Worm (Caenorhabditis elegans) whole organism, L4 larva: ENCODE measurements around the gene T07A9.15.

Source experiments
- F37D6.2 ChIP-seq: sonication (generic microtip); optimal IDR thresholded peaks from 2 replicates; lab custom pipeline; 2016; ENCODE audit warnings: mild to moderate bottlenecking, missing genetic modification characterization, missing compliant biosample characterization
- F44E2.7 ChIP-seq: fragments of 200-800 bp; sonication (Bioruptor generic); IDR thresholded peaks from 2 replicates; pipeline ENCODE4 v2.1.2; 2022; ENCODE audit warnings: missing genetic modification characterization, missing compliant biosample characterization
- Y105C5A.15 ChIP-seq: fragments of 200-800 bp; sonication (Bioruptor generic); IDR thresholded peaks from 2 replicates; pipeline ENCODE4 v1.3.6; 2022; ENCODE audit warnings: missing genetic modification characterization, missing compliant biosample characterization
- Y48G9A.11 ChIP-seq: fragments of 200-800 bp; sonication (Bioruptor generic); IDR thresholded peaks from 2 replicates; pipeline ENCODE4 v1.3.6; 2022; ENCODE audit warnings: missing genetic modification reagents, missing genetic modification characterization, missing compliant biosample characterization
- Y5F2A.4 ChIP-seq: fragments of 200-800 bp; sonication (Bioruptor generic); optimal IDR thresholded peaks from 2 replicates; lab custom pipeline; 2018; ENCODE audit warnings: mild to moderate bottlenecking, missing genetic modification characterization, missing compliant biosample characterization
- aha-1 ChIP-seq: fragments of 150-350 bp; peaks from one replicate; lab custom pipeline; 2014; ENCODE audit warnings: missing biosample characterization, missing genetic modification characterization
- arid-1 ChIP-seq: fragments of 200-800 bp; sonication (Bioruptor generic); conservative IDR thresholded peaks from 2 replicates; pipeline ENCODE4 v1.3.6; 2022; ENCODE audit warnings: missing genetic modification reagents, missing genetic modification characterization, missing compliant biosample characterization
- ceh-28 ChIP-seq: fragments of 150-350 bp; optimal IDR thresholded peaks from 2 replicates; lab custom pipeline; 2014; ENCODE audit warnings: missing biosample characterization, missing genetic modification reagents, missing genetic modification characterization
- ceh-44 ChIP-seq: fragments of 200-800 bp; sonication (Bioruptor generic); IDR thresholded peaks from 2 replicates; pipeline ENCODE4 v1.3.6; 2022; ENCODE audit warnings: missing genetic modification reagents, missing genetic modification characterization, missing compliant biosample characterization
- ces-1 ChIP-seq: fragments of 150-350 bp; sonication (generic microtip); optimal IDR thresholded peaks from 4 replicates; lab custom pipeline; 2014; ENCODE audit warnings: missing biosample characterization, missing genetic modification reagents, missing genetic modification characterization
- daf-8 ChIP-seq: fragments of 200-800 bp; sonication (Bioruptor generic); IDR thresholded peaks from 2 replicates; pipeline ENCODE4 v1.3.6; 2022; ENCODE audit warnings: missing genetic modification characterization, missing compliant biosample characterization
- dmd-6 ChIP-seq: fragments of 200-800 bp; sonication (Bioruptor generic); IDR thresholded peaks from 2 replicates; pipeline ENCODE4 v1.3.6; 2022; ENCODE audit warnings: missing genetic modification reagents, missing genetic modification characterization, missing compliant biosample characterization
- dpl-1 ChIP-seq: fragments of 150-350 bp; optimal IDR thresholded peaks from 2 replicates; lab custom pipeline; 2014; ENCODE audit warnings: missing biosample characterization, missing genetic modification reagents, missing genetic modification characterization
- duxl-1 ChIP-seq: sonication (generic microtip); optimal IDR thresholded peaks from 2 replicates; lab custom pipeline; 2016; ENCODE audit warnings: mild to moderate bottlenecking, missing genetic modification characterization, moderate library complexity, missing compliant biosample characterization; ENCODE audit not compliant: poor library complexity
- dve-1 ChIP-seq: sonication (generic microtip); optimal IDR thresholded peaks from 2 replicates; lab custom pipeline; 2017; ENCODE audit warnings: antibody characterized with exemption, mild to moderate bottlenecking, missing genetic modification characterization, missing compliant biosample characterization; ENCODE audit not compliant: insufficient read depth
- hif-1 ChIP-seq, 2 experiments: sonication (generic microtip); optimal IDR thresholded peaks; 2 replicates each; lab custom pipeline; 2016 to 2017; ENCODE audit warnings: missing compliant biosample characterization in 2 of 2, missing genetic modification characterization in 2 of 2, missing genetic modification reagents in 2 of 2, missing genotype in 2 of 2, mild to moderate bottlenecking in 1 of 2
- hlh-11 ChIP-seq: fragments of 200-800 bp; sonication (Bioruptor generic); optimal IDR thresholded peaks from 2 replicates; lab custom pipeline; 2018; ENCODE audit warnings: mild to moderate bottlenecking, missing genetic modification characterization, missing compliant biosample characterization
- hlh-30 ChIP-seq: sonication (generic microtip); optimal IDR thresholded peaks from 2 replicates; lab custom pipeline; 2017; ENCODE audit warnings: antibody characterized with exemption, mild to moderate bottlenecking, missing genetic modification characterization, missing compliant biosample characterization; ENCODE audit not compliant: insufficient read depth
- hmg-1.1 ChIP-seq: fragments of 200-800 bp; sonication (Bioruptor generic); IDR thresholded peaks from 2 replicates; pipeline ENCODE4 v1.3.6; 2022; ENCODE audit warnings: missing genetic modification reagents, missing genetic modification characterization, missing compliant biosample characterization
- lin-38 ChIP-seq: fragments of 200-800 bp; sonication (Bioruptor generic); IDR thresholded peaks from 2 replicates; pipeline ENCODE4 v1.3.6; 2022; ENCODE audit warnings: missing genetic modification reagents, missing genetic modification characterization, missing compliant biosample characterization
- lir-3 ChIP-seq: sonication (generic microtip); optimal IDR thresholded peaks from 2 replicates; lab custom pipeline; 2016; ENCODE audit warnings: mild to moderate bottlenecking, missing genetic modification characterization, missing compliant biosample characterization
- lsy-2 ChIP-seq, 2 experiments: fragments of 150-350 bp in 1 of 2; sonication (generic microtip) in 1 of 2; optimal IDR thresholded peaks; 2 replicates each; lab custom pipeline; 2014 to 2017; ENCODE audit warnings: missing biosample characterization in 2 of 2, missing genetic modification characterization in 2 of 2
- mep-1 ChIP-seq: fragments of 150-350 bp; sonication (generic microtip); optimal IDR thresholded peaks from 3 replicates; lab custom pipeline; 2014; ENCODE audit warnings: missing biosample characterization, missing genetic modification characterization
- mes-2 ChIP-seq: sonication (generic microtip); optimal IDR thresholded peaks from 2 replicates; lab custom pipeline; 2016; ENCODE audit warnings: missing genotype, mild to moderate bottlenecking, missing genetic modification characterization, missing compliant biosample characterization; ENCODE audit not compliant: poor library complexity, severe bottlenecking
- nhr-10 ChIP-seq: fragments of 150-350 bp; optimal IDR thresholded peaks from 2 replicates; lab custom pipeline; 2014; ENCODE audit warnings: missing biosample characterization, missing genetic modification characterization
- nhr-11 ChIP-seq: fragments of 150-350 bp; optimal IDR thresholded peaks from 2 replicates; lab custom pipeline; 2014; ENCODE audit warnings: missing biosample characterization, missing genetic modification characterization
- nhr-25 ChIP-seq: sonication (generic microtip); optimal IDR thresholded peaks from 2 replicates; lab custom pipeline; 2017; ENCODE audit warnings: missing genetic modification characterization, mild to moderate bottlenecking, missing compliant biosample characterization, antibody characterized with exemption, moderate library complexity, borderline replicate concordance; ENCODE audit not compliant: insufficient read depth
- nhr-28 ChIP-seq: fragments of 150-350 bp; optimal IDR thresholded peaks from 2 replicates; lab custom pipeline; 2014; ENCODE audit warnings: missing biosample characterization, missing genetic modification characterization
- nhr-6 ChIP-seq: fragments of 150-350 bp; optimal IDR thresholded peaks from 2 replicates; lab custom pipeline; 2014; ENCODE audit warnings: missing biosample characterization, missing genetic modification characterization
- nhr-77 ChIP-seq: fragments of 150-350 bp; optimal IDR thresholded peaks from 2 replicates; lab custom pipeline; 2014; ENCODE audit warnings: missing biosample characterization, missing genetic modification characterization
- pha-4 ChIP-seq, 2 experiments: fragments of 150-350 bp in 1 of 2; fragments of 200-800 bp in 1 of 2; sonication (Bioruptor generic) in 1 of 2; IDR thresholded peaks in 1 of 2; optimal IDR thresholded peaks in 1 of 2; 2 replicates each; pipeline versions ENCODE4 v1.3.6 to Lab custom; 2014 to 2022; ENCODE audit warnings: missing genetic modification characterization in 2 of 2, missing genetic modification reagents in 2 of 2, missing biosample characterization in 1 of 2, missing compliant biosample characterization in 1 of 2
- php-3 ChIP-seq: fragments of 200-800 bp; sonication (Bioruptor generic); IDR thresholded peaks from 2 replicates; pipeline ENCODE4 v1.3.6; 2022; ENCODE audit warnings: missing genetic modification reagents, missing genetic modification characterization, missing compliant biosample characterization
- rbr-2 ChIP-seq: sonication (generic microtip); optimal IDR thresholded peaks from 2 replicates; lab custom pipeline; 2016; ENCODE audit warnings: missing genotype, missing genetic modification characterization, missing compliant biosample characterization
- spr-3 ChIP-seq: fragments of 200-800 bp; sonication (Bioruptor generic); optimal IDR thresholded peaks from 2 replicates; lab custom pipeline; 2018; ENCODE audit warnings: mild to moderate bottlenecking, missing genetic modification characterization, missing compliant biosample characterization
- unc-62 ChIP-seq, 3 experiments: fragments of 150-350 bp in 1 of 3; sonication (generic microtip); optimal IDR thresholded peaks in 2 of 3; peaks in 1 of 3; 1 replicate in 1 of 3; 2 replicates in 2 of 3; lab custom pipeline; 2014 to 2017; ENCODE audit warnings: missing biosample characterization in 3 of 3, missing genetic modification characterization in 3 of 3, missing genetic modification reagents in 3 of 3, missing genotype in 1 of 3
- vab-7 ChIP-seq: fragments of 200-800 bp; sonication (Bioruptor generic); IDR thresholded peaks from 2 replicates; pipeline ENCODE4 v1.3.6; 2022; ENCODE audit warnings: missing genetic modification reagents, missing genetic modification characterization, missing compliant biosample characterization
- zfp-2 ChIP-seq: sonication (generic microtip); optimal IDR thresholded peaks from 2 replicates; lab custom pipeline; 2016; ENCODE audit warnings: mild to moderate bottlenecking, missing genetic modification characterization, missing compliant biosample characterization

T07A9.15 gene

DNA sequence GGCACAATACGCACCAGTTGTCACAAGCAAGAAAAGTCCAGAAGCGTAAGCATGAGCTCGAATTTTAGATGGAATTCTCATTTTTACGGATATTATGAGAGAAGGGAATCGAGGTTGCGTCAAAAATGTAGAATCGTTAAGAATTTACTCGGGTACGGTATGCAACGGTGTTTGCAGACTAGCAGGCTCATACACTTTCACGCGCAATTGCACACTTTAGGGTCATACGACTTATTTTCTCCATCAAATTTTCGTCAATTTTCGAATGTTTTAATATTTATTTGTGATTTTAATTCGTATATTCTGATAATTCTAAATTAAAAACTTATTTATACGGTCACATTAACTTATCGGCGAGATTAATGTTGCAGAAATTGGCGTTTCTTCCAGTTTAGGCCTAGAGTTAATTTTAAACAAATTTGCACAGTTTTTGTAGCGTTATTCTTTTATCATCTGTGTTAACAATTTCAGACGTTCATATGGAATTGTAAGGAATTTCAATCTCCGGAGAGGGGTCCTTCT lies at the start of gene T07A9.15, which contains the start of gene nog-1:
Gene T07A9.15, minus strand, starts transcription at position 138 of the 522 bp plus-strand sequence.
Gene nog-1, plus strand, starts transcription at position 472 of the 522 bp plus-strand sequence.
- TF ChIP-seq nhr-10 (tag; lab: Kevin White, UChicago) (no peak), dpl-1 (GFP tag; lab: Kevin White, UChicago) (peak; percentile 63), Y105C5A.15 (GFP tag; lab: Robert Waterston, UW) (no peak), vab-7 (GFP tag; lab: Robert Waterston, UW) (0 out of 2 replicates have a peak, but pooled peaks have one; percentile 22), nhr-28 (tag; lab: Kevin White, UChicago) (no peak), zfp-2 (tag; lab: Kevin White, UChicago) (no peak), nhr-77 (tag; lab: Kevin White, UChicago) (peak; percentile 44), aha-1 (tag; lab: Kevin White, UChicago) (peak; percentile 89), hif-1 (tag; optimal IDR thresholded peaks at IDR 0.05; lab: Kevin White, UChicago) (peak in 1 of 2 experiments; percentile 27), mep-1 (peak; percentile 68), lir-3 (tag; lab: Kevin White, UChicago) (no peak), nhr-25 (tag; lab: Kevin White, UChicago) (peak; percentile 40), ces-1 (GFP tag; lab: Kevin White, UChicago) (no peak), lin-38 (GFP tag; lab: Robert Waterston, UW) (peak; percentile 65), F37D6.2 (no peak), hmg-1.1 (GFP tag; lab: Robert Waterston, UW) (peak; percentile 51; the same call in 1 of the 2 replicates), ceh-44 (no peak), Y5F2A.4 (GFP tag; lab: Kevin White, UChicago) (no peak), F44E2.7 (GFP tag; lab: Robert Waterston, UW) (no peak), mes-2 (tag; lab: Kevin White, UChicago) (peak; percentile 88), duxl-1 (tag; lab: Kevin White, UChicago) (peak; percentile 18), php-3 (GFP tag; lab: Robert Waterston, UW) (no peak), pha-4 (GFP tag; IDR thresholded peaks at IDR 0.05; lab: Robert Waterston, UW) (0 out of 2 replicates have a peak, but pooled peaks have one; percentile 28), pha-4 (tag; optimal IDR thresholded peaks at IDR 0.05; lab: Kevin White, UChicago) (peak; percentile 33), nhr-11 (tag; lab: Kevin White, UChicago) (peak; percentile 27), nhr-6 (tag; lab: Kevin White, UChicago) (peak; percentile 66), spr-3 (GFP tag; lab: Kevin White, UChicago) (no peak), hlh-30 (tag; lab: Kevin White, UChicago) (peak; percentile 92), hlh-11 (tag; lab: Kevin White, UChicago) (peak; percentile 27), ceh-28 (tag; lab: Kevin White, UChicago) (no peak), unc-62 (GFP tag; optimal IDR thresholded peaks at IDR 0.05 in 1 of 2; lab: Kevin White, UChicago) (no peak), unc-62 (tag; optimal IDR thresholded peaks at IDR 0.05; lab: Kevin White, UChicago) (no peak), dve-1 (peak; percentile 33), rbr-2 (tag; lab: Kevin White, UChicago) (peak; percentile 41), Y48G9A.11 (GFP tag; lab: Robert Waterston, UW) (no peak), daf-8 (GFP tag; lab: Robert Waterston, UW) (no peak), lsy-2 (tag; optimal IDR thresholded peaks at IDR 0.05; lab: Kevin White, UChicago) (peak; percentile 93 to 99), dmd-6 (GFP tag; lab: Robert Waterston, UW) (peak; percentile 31; the same call in 1 of the 2 replicates), arid-1 (GFP tag; lab: Robert Waterston, UW) (0 out of 2 replicates have a peak, but pooled peaks have one; percentile 19)
